Fruit fly (Drosophila melanogaster) Kc167 (cell line): Measurements from ENCODE around the gene CG14644.

Source experiments
- Myc ChIP-seq: fragments of >200 bp; optimal IDR thresholded peaks from 2 replicates; lab custom pipeline; 2017; ENCODE audit warnings: missing external identifiers
- Sin3A ChIP-seq: fragments of >200 bp; optimal IDR thresholded peaks from 2 replicates; lab custom pipeline; 2018; ENCODE audit warnings: missing external identifiers
- h ChIP-seq: fragments of >200 bp; optimal IDR thresholded peaks from 3 replicates; lab custom pipeline; 2018; ENCODE audit warnings: missing external identifiers
- psq ChIP-seq: fragments of >200 bp; optimal IDR thresholded peaks from 2 replicates; lab custom pipeline; 2017; ENCODE audit warnings: missing external identifiers
- ttk ChIP-seq: sonication (Bioruptor generic); optimal IDR thresholded peaks from 2 replicates; lab custom pipeline; 2017; ENCODE audit warnings: missing external identifiers

dm6 chr3R:4292185-4292584, 39.3 kb upstream of the CG14644 start:
- TF ChIP-seq h (lab: Kevin White, UChicago), result no peak
- no peak for TF ChIP-seq Sin3A
- TF ChIP-seq Myc, result no peak
- TF ChIP-seq psq (lab: Kevin White, UChicago), result no peak
- no peak for TF ChIP-seq ttk (lab: Kevin White, UChicago)
